Fruit fly (Drosophila melanogaster) whole organism, embryonic: ENCODE data around the gene CG6843.

Source experiments
- Asciz ChIP-seq: fragments of 200-800 bp; sonication (Bioruptor generic); optimal IDR thresholded peaks from 2 replicates; lab custom pipeline; 2017; ENCODE audit warnings: missing biosample characterization, mild to moderate bottlenecking, missing genetic modification characterization, missing genetic modification reagents
- CG10462 ChIP-seq: fragments of 200-800 bp; sonication (Bioruptor generic); optimal IDR thresholded peaks from 2 replicates; lab custom pipeline; 2016; ENCODE audit warnings: missing biosample characterization, missing genetic modification characterization
- CG17385 ChIP-seq: fragments of 200-800 bp; sonication (Bioruptor generic); optimal IDR thresholded peaks from 3 replicates; lab custom pipeline; 2018; ENCODE audit warnings: missing biosample characterization, mild to moderate bottlenecking, missing genetic modification characterization
- HLHmδ ChIP-seq: fragments of 200-800 bp; sonication (Bioruptor generic); optimal IDR thresholded peaks from 2 replicates; lab custom pipeline; 2018; ENCODE audit warnings: missing biosample characterization, mild to moderate bottlenecking, missing genetic modification characterization, moderate library complexity
- corto ChIP-seq: fragments of 200-800 bp; sonication (Bioruptor generic); optimal IDR thresholded peaks from 2 replicates; lab custom pipeline; 2016; ENCODE audit warnings: missing biosample characterization, mild to moderate bottlenecking, missing genetic modification characterization, moderate library complexity
- ems ChIP-seq: fragments of 200-800 bp; sonication (Bioruptor generic); optimal IDR thresholded peaks from 3 replicates; lab custom pipeline; 2016; ENCODE audit warnings: missing biosample characterization, missing genetic modification characterization
- odd ChIP-seq: fragments of 200-800 bp; sonication (Bioruptor generic); optimal IDR thresholded peaks from 2 replicates; lab custom pipeline; 2017; ENCODE audit warnings: missing biosample characterization, mild to moderate bottlenecking, missing genetic modification characterization

DNA sequence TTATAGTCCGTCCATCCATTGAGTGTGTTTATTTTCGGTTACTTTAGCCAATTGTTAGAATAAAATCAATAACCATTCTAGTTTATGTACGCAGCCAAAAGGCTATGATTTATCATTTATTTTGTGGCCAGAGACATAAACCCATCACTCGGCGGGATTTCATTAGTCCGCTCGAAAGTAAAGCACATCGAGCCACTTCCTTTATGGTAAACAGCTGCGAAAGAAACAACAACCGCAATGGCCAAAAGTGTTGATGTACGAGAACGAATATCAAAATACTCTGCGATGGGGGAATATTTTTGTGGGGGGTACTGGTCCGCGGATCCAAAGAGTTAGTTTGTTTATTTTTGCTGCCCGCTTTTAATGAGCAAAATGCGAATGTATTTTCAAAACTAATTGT is 19.8 kb upstream of the CG6843 start:
- TF ChIP-seq CG17385 (no peak), HLHmδ (no peak), ems (GFP tag; lab: Kevin White, UChicago) (no peak), corto (GFP tag; lab: Kevin White, UChicago) (no peak), odd (GFP tag; lab: Kevin White, UChicago) (no peak), Asciz (GFP tag; lab: Kevin White, UChicago) (no peak), CG10462 (GFP tag; lab: Kevin White, UChicago) (no peak)
